Fruit fly (Drosophila melanogaster) whole organism, adult: ENCODE data around the gene Arp2.

Experiments used
- CG11617 ChIP-seq: fragments of 200-800 bp; sonication (Bioruptor generic); optimal IDR thresholded peaks from 2 replicates; lab custom pipeline; 2017; ENCODE audit warnings: mild to moderate bottlenecking, missing biosample characterization, missing genetic modification reagents, missing genetic modification characterization
- CG12768 ChIP-seq: fragments of 200-800 bp; sonication (Bioruptor generic); optimal IDR thresholded peaks from 2 replicates; lab custom pipeline; 2017; ENCODE audit warnings: missing biosample characterization, missing genetic modification characterization, mild to moderate bottlenecking, moderate library complexity, missing genetic modification reagents
- CG14711 ChIP-seq: fragments of 200-800 bp; sonication (Bioruptor generic); optimal IDR thresholded peaks from 2 replicates; lab custom pipeline; 2018; ENCODE audit warnings: missing biosample characterization, mild to moderate bottlenecking, missing genetic modification characterization, moderate library complexity
- CG1620 ChIP-seq: fragments of 200-800 bp; sonication (Bioruptor generic); optimal IDR thresholded peaks from 2 replicates; lab custom pipeline; 2016; ENCODE audit warnings: missing biosample characterization, missing genetic modification characterization
- CG33017 ChIP-seq: fragments of 200-800 bp; sonication (Bioruptor generic); optimal IDR thresholded peaks from 2 replicates; lab custom pipeline; 2018; ENCODE audit warnings: missing biosample characterization, mild to moderate bottlenecking, missing genetic modification characterization, moderate library complexity
- CG5204 ChIP-seq: fragments of 200-800 bp; sonication (Bioruptor generic); optimal IDR thresholded peaks from 2 replicates; lab custom pipeline; 2016; ENCODE audit warnings: missing biosample characterization, missing genetic modification characterization
- CG7045 ChIP-seq: fragments of 200-800 bp; sonication (Bioruptor generic); optimal IDR thresholded peaks from 2 replicates; lab custom pipeline; 2017; ENCODE audit warnings: missing biosample characterization, mild to moderate bottlenecking, missing genetic modification characterization
- CG7101 ChIP-seq: fragments of 200-800 bp; sonication (Bioruptor generic); optimal IDR thresholded peaks from 2 replicates; lab custom pipeline; 2018; ENCODE audit warnings: missing biosample characterization, mild to moderate bottlenecking, missing genetic modification characterization, moderate library complexity
- Clk ChIP-seq: fragments of 200-800 bp; sonication (Bioruptor generic); optimal IDR thresholded peaks from 2 replicates; lab custom pipeline; 2017; ENCODE audit warnings: missing biosample characterization, missing genetic modification characterization
- Crg-1 ChIP-seq: fragments of 200-800 bp; sonication (Bioruptor generic); optimal IDR thresholded peaks from 2 replicates; lab custom pipeline; 2016; ENCODE audit warnings: missing biosample characterization, missing genetic modification characterization
- Hr96 ChIP-seq: fragments of 200-800 bp; sonication (Bioruptor generic); optimal IDR thresholded peaks from 2 replicates; lab custom pipeline; 2016; ENCODE audit warnings: missing biosample characterization, missing genetic modification characterization
- Mnt ChIP-seq: fragments of 200-800 bp; sonication (Bioruptor generic); optimal IDR thresholded peaks from 2 replicates; lab custom pipeline; 2016; ENCODE audit warnings: missing biosample characterization, mild to moderate bottlenecking, missing genetic modification characterization
- bab1 ChIP-seq: fragments of 200-800 bp; sonication (Bioruptor generic); optimal IDR thresholded peaks from 3 replicates; lab custom pipeline; 2019; ENCODE audit warnings: missing biosample characterization, mild to moderate bottlenecking, missing genetic modification characterization, moderate library complexity
- cic ChIP-seq: fragments of 200-800 bp; sonication (Bioruptor generic); optimal IDR thresholded peaks from 2 replicates; lab custom pipeline; 2017; ENCODE audit warnings: missing biosample characterization, mild to moderate bottlenecking, missing genetic modification characterization, moderate library complexity
- cnc ChIP-seq, 2 experiments: fragments of >200 bp; optimal IDR thresholded peaks; 2 replicates each; lab custom pipeline; 2017
- kay ChIP-seq: fragments of 200-800 bp; sonication (Bioruptor generic); peaks from one replicate; lab custom pipeline; 2016; ENCODE audit warnings: missing biosample characterization, missing genetic modification characterization, borderline replicate concordance
- ovo ChIP-seq: fragments of 200-800 bp; sonication (Bioruptor generic); optimal IDR thresholded peaks from 2 replicates; lab custom pipeline; 2016; ENCODE audit warnings: missing biosample characterization, missing genetic modification characterization
- pad ChIP-seq: fragments of 200-800 bp; sonication (Bioruptor generic); optimal IDR thresholded peaks from 3 replicates; lab custom pipeline; 2017; ENCODE audit warnings: missing biosample characterization, missing genetic modification characterization, mild to moderate bottlenecking, moderate library complexity, missing genetic modification reagents
- tj ChIP-seq: fragments of 200-800 bp; sonication (Bioruptor generic); optimal IDR thresholded peaks from 3 replicates; lab custom pipeline; 2017; ENCODE audit warnings: missing biosample characterization, mild to moderate bottlenecking, missing genetic modification characterization, moderate library complexity
- toe ChIP-seq: fragments of 200-800 bp; sonication (Bioruptor generic); optimal IDR thresholded peaks from 2 replicates; lab custom pipeline; 2016; ENCODE audit warnings: missing biosample characterization, missing genetic modification characterization

Gene Arp2

dm6 chrX:16553542-16554182 is at the start of gene Arp2:
Gene Arp2, minus strand, starts transcription at chrX:16553968.
- TF ChIP-seq ovo (GFP tag; lab: Kevin White, UChicago) (no peak), pad (GFP tag; lab: Kevin White, UChicago) (no peak), cnc (optimal IDR thresholded peaks at IDR 0.05; lab: Kevin White, UChicago) (no peak), Hr96 (GFP tag; lab: Kevin White, UChicago) (no peak)

- no peak for TF ChIP-seq CG33017 (tag; lab: Kevin White, UChicago)
- TF ChIP-seq CG12768 = peak; percentile 45
- peak; percentile 29 for TF ChIP-seq tj (GFP tag; lab: Kevin White, UChicago)
- TF ChIP-seq CG7101 = no peak
- TF ChIP-seq cic (GFP tag; lab: Kevin White, UChicago) = peak; percentile 77
Observed at dm6 chrX:16599770-16600169, 46.0 kb upstream of the Arp2 start.

dm6 chrX:16598978-16599664 is 45.4 kb upstream of the Arp2 start, which contains the start of the genes CG9784 and Nup153:
Gene CG9784, minus strand, starts transcription at chrX:16599215.
Gene Nup153, plus strand, starts transcription at chrX:16599241.
- no peak for TF ChIP-seq tj (GFP tag; lab: Kevin White, UChicago)
- TF ChIP-seq pad (GFP tag; lab: Kevin White, UChicago) = peak; percentile 20
- no peak for TF ChIP-seq cic (GFP tag; lab: Kevin White, UChicago)
- peak; percentile 91 for TF ChIP-seq Mnt (GFP tag; lab: Kevin White, UChicago)
- no peak for TF ChIP-seq CG5204 (GFP tag; lab: Kevin White, UChicago)
- peak; percentile 45 for TF ChIP-seq bab1
- peak; percentile 20 for TF ChIP-seq CG1620 (GFP tag; lab: Kevin White, UChicago)
- TF ChIP-seq Crg-1 (GFP tag; lab: Kevin White, UChicago) = no peak
- no peak for TF ChIP-seq ovo (GFP tag; lab: Kevin White, UChicago)
- TF ChIP-seq CG7045 (GFP tag; lab: Kevin White, UChicago) = no peak
- no peak for TF ChIP-seq Hr96 (GFP tag; lab: Kevin White, UChicago)
- peak; percentile 11 for TF ChIP-seq CG7101

- TF ChIP-seq CG11617 (GFP tag; lab: Kevin White, UChicago) = peak; percentile 3
- TF ChIP-seq bab1 = peak; percentile 5
- TF ChIP-seq toe (GFP tag; lab: Kevin White, UChicago) = peak; percentile 33
- no peak for TF ChIP-seq CG7045 (GFP tag; lab: Kevin White, UChicago)
- no peak for TF ChIP-seq CG5204 (GFP tag; lab: Kevin White, UChicago)
- TF ChIP-seq Mnt (GFP tag; lab: Kevin White, UChicago) = no peak
- no peak for TF ChIP-seq cnc (optimal IDR thresholded peaks at IDR 0.05; lab: Kevin White, UChicago)
- TF ChIP-seq kay (GFP tag; lab: Kevin White, UChicago) = no peak
- TF ChIP-seq pad (GFP tag; lab: Kevin White, UChicago) = no peak
- TF ChIP-seq Hr96 (GFP tag; lab: Kevin White, UChicago) = no peak
- TF ChIP-seq Clk = no peak
- no peak for TF ChIP-seq CG12768
- peak; percentile 21 for TF ChIP-seq CG7101
- peak; percentile 3 for TF ChIP-seq cic (GFP tag; lab: Kevin White, UChicago)
- TF ChIP-seq CG1620 (GFP tag; lab: Kevin White, UChicago) = peak; percentile 39
- TF ChIP-seq ovo (GFP tag; lab: Kevin White, UChicago) = peak; percentile 55
- peak; percentile 8 for TF ChIP-seq tj (GFP tag; lab: Kevin White, UChicago)
- TF ChIP-seq Crg-1 (GFP tag; lab: Kevin White, UChicago) = no peak
- TF ChIP-seq CG33017 (tag; lab: Kevin White, UChicago) = no peak
- TF ChIP-seq CG14711 (tag; lab: Kevin White, UChicago) = peak; percentile 42
Observed at dm6 chrX:16598336-16598977, 44.7 kb upstream of the Arp2 start.

- TF ChIP-seq CG14711 (tag; lab: Kevin White, UChicago) = no peak
Observed at dm6 chrX:16596250-16596793, 42.6 kb upstream of the Arp2 start.

- TF ChIP-seq tj (GFP tag; lab: Kevin White, UChicago) (no peak), CG1620 (GFP tag; lab: Kevin White, UChicago) (no peak), CG12768 (no peak), CG7045 (GFP tag; lab: Kevin White, UChicago) (no peak), Hr96 (GFP tag; lab: Kevin White, UChicago) (no peak)
Observed at dm6 chrX:16595411-16595810, 41.6 kb upstream of the Arp2 start.
